Worm (Caenorhabditis elegans): ENCODE results near the gene fbxa-106.
A peak's percentile ranks its signal among the peaks of the same experiment; 100 is the strongest.
"Not testable (repeated sequence)": the region's sequence is repeated elsewhere in the genome, so short reads cannot be mapped to it uniquely, and the experiment has no call there.

Gene fbxa-106

DNA sequence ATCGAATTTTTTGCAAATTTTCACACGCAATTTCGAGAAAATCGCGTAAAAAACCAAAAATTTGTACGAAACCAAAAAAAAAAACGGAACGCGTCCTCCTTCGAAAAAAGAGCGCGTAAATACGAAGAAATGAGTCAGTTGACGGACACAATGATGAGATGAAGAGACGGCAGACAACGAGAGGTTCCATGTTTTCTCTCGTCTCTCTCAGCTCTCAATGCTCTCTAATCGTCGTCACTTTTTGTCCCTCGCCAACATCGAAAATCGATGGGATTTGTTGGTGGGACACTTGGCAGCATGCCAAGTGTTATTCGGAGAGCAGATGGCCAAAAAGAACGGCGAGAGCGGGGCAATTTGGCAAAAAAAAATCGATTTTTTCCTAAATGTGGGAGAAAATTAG, 5.8 kb downstream of the fbxa-106 start:
- TF ChIP-seq nhr-28 (tag; optimal IDR thresholded peaks at IDR 0.05) (no peak), ceh-83 (GFP tag; optimal IDR thresholded peaks at IDR 0.05) (no peak), cnd-1 (tag; optimal IDR thresholded peaks at IDR 0.05) (peak; percentile 83), tbx-8 (GFP tag; optimal IDR thresholded peaks at IDR 0.05) (no peak), unc-39 (tag; optimal IDR thresholded peaks at IDR 0.05) (no peak), M03D4.4 (tag; optimal IDR thresholded peaks at IDR 0.05) (no peak), ham-2 (GFP tag; optimal IDR thresholded peaks at IDR 0.05) (no peak), blmp-1 (tag; optimal IDR thresholded peaks at IDR 0.05) (no peak), bed-3 (GFP tag; optimal IDR thresholded peaks at IDR 0.05) (no peak), elt-3 (tag; optimal IDR thresholded peaks at IDR 0.05) (no peak), unc-62 (GFP tag; optimal IDR thresholded peaks at IDR 0.05) (peak; percentile 78), nhr-76 (tag; optimal IDR thresholded peaks at IDR 0.05) (no peak), nhr-12 (tag; optimal IDR thresholded peaks at IDR 0.05) (peak; percentile 59), nhr-2 (tag; optimal IDR thresholded peaks at IDR 0.05) (no peak), hlh-1 (tag; optimal IDR thresholded peaks at IDR 0.05) (peak; percentile 86), unc-120 (tag; optimal IDR thresholded peaks at IDR 0.05; ENCODE audit: poor library complexity, severe bottlenecking) (no peak), snpc-4 (tag; optimal IDR thresholded peaks at IDR 0.05) (no peak), lsy-2 (tag; optimal IDR thresholded peaks at IDR 0.05) (peak; percentile 7), mep-1 (tag; optimal IDR thresholded peaks at IDR 0.05) (peak; percentile 58), ces-1 (GFP tag; optimal IDR thresholded peaks at IDR 0.05) (peak; percentile 86), ceh-39 (tag; optimal IDR thresholded peaks at IDR 0.05) (peak; percentile 91), elt-1 (tag; optimal IDR thresholded peaks at IDR 0.05; ENCODE audit: borderline replicate concordance, insufficient read depth) (no peak), sptf-1 (tag; optimal IDR thresholded peaks at IDR 0.05) (no peak), mls-2 (tag; optimal IDR thresholded peaks at IDR 0.05) (no peak), drap-1 (GFP tag; optimal IDR thresholded peaks at IDR 0.05) (peak; percentile 40), mab-5 (tag; optimal IDR thresholded peaks at IDR 0.05) (peak; percentile 47), sem-2 (GFP tag; optimal IDR thresholded peaks at IDR 0.05) (no peak), ztf-11 (tag; optimal IDR thresholded peaks at IDR 0.05) (no peak), nhr-237 (tag; optimal IDR thresholded peaks at IDR 0.05) (no peak), lin-32 (GFP tag; optimal IDR thresholded peaks at IDR 0.05) (peak; percentile 18), flh-1 (GFP tag; optimal IDR thresholded peaks at IDR 0.05) (no peak), zip-8 (tag; optimal IDR thresholded peaks at IDR 0.05) (no peak), ceh-43 (GFP tag; optimal IDR thresholded peaks at IDR 0.05) (no peak), pha-4 (tag; optimal IDR thresholded peaks at IDR 0.05) (peak; percentile 18), lin-13 (tag; optimal IDR thresholded peaks at IDR 0.05) (peak; percentile 31)

DNA sequence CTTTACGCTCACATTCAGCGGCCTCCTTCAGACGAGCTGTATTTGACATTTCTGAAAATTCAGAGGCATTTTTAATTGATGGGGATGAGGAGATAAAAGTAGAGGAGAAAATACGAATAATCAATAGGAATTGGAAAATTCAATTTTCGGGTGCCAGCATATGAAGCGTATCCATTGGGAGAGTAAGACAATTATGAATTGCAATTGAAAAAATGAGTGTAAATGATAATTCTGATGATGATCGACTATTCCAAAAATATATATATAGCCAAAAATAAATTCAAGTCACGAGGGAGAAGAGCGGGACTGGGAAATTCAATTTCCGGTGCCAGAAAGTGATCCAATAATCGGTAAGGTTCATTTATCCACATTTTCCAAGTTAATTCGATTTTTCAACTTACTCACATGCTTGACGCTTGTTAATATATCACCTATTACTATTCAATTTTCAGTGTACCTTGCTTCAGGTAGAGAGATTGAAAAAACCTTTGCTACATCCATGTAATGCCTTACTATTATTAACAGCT, 18.7 kb downstream of the fbxa-106 start, which contains the start of gene Y59A8B.8:
Gene Y59A8B.8, minus strand, starts transcription at position 51 of the 527 bp plus-strand sequence.
- TF ChIP-seq ceh-39 (tag; optimal IDR thresholded peaks at IDR 0.05) (no peak), ces-1 (GFP tag; optimal IDR thresholded peaks at IDR 0.05) (peak; percentile 63)

- TF ChIP-seq ces-1 (GFP tag; optimal IDR thresholded peaks at IDR 0.05); ceh-43 (GFP tag; optimal IDR thresholded peaks at IDR 0.05); elt-3 (tag; optimal IDR thresholded peaks at IDR 0.05): not testable (repeated sequence)
Observed at ce11 chrV:18055297-18056019, 29.5 kb downstream of the fbxa-106 start, which contains the start of the genes Y59A8B.25 and ebp-3. Y59A8B.25 (minus strand) TSS chrV:18055397. ebp-3 (plus strand) TSS chrV:18055969.

- no peak for TF ChIP-seq nhr-28 (tag; optimal IDR thresholded peaks at IDR 0.05)
- no peak for TF ChIP-seq drap-1 (GFP tag; optimal IDR thresholded peaks at IDR 0.05)
- TF ChIP-seq ceh-39 (tag; optimal IDR thresholded peaks at IDR 0.05) = no peak
- no peak for TF ChIP-seq nhr-12 (tag; optimal IDR thresholded peaks at IDR 0.05)
- no peak for TF ChIP-seq mls-2 (tag; optimal IDR thresholded peaks at IDR 0.05)
- no peak for TF ChIP-seq mab-5 (tag; optimal IDR thresholded peaks at IDR 0.05)
- TF ChIP-seq sem-2 (GFP tag; optimal IDR thresholded peaks at IDR 0.05) = no peak
- TF ChIP-seq elt-1 (tag; optimal IDR thresholded peaks at IDR 0.05; ENCODE audit: borderline replicate concordance, insufficient read depth) = no peak
- no peak for TF ChIP-seq hlh-1 (tag; optimal IDR thresholded peaks at IDR 0.05)
- TF ChIP-seq snpc-4 (tag; optimal IDR thresholded peaks at IDR 0.05) = no peak
Observed at ce11 chrV:18043271-18043670, 41.7 kb downstream of the fbxa-106 start, which contains the start of gene ebp-1. ebp-1 (plus strand) TSS chrV:18043571.
